Worm (Caenorhabditis elegans) whole organism, L4/young adult: ENCODE data around the gene F47C12.7.

ENCODE experiments used
- W03F9.2 ChIP-seq: fragments of 150-350 bp; optimal IDR thresholded peaks from 2 replicates; lab custom pipeline; 2014; ENCODE audit warnings: missing biosample characterization, missing genetic modification characterization
- dao-5 ChIP-seq: sonication (generic microtip); optimal IDR thresholded peaks from 2 replicates; lab custom pipeline; 2016; ENCODE audit warnings: missing genotype, missing genetic modification characterization, moderate library complexity, missing compliant biosample characterization
- him-1 ChIP-seq: sonication (generic microtip); optimal IDR thresholded peaks from 2 replicates; lab custom pipeline; 2016; ENCODE audit warnings: missing genotype, missing genetic modification reagents, missing genetic modification characterization, missing compliant biosample characterization

DNA sequence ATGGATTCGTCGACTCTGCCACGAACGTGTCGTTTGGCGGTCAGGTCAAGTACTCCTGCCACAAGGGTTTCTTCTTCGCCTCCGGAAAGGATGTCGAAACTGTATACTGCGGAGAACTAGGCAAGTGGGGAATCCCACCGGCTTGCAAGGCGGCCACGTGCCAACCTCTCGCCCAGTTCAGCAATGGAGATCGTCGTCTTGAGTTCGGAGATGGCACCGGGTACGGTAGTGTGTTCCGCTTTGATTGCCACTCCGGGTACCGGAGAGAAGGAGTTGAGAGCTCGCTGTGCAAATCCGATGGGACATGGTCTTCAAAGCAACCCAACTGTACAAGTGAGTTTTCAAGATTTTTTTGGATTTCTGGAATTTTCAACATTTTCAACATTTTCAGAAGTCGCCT is 4.4 kb upstream of the F47C12.7 start:
- TF ChIP-seq him-1 (no peak), dao-5 (tag; lab: Kevin White, UChicago) (no peak), W03F9.2 (tag; lab: Kevin White, UChicago) (no peak)
